Fruit fly (Drosophila melanogaster) whole organism, embryonic: Measurements from ENCODE around the gene neb.

ENCODE experiments used
- CG10147 ChIP-seq: fragments of 200-800 bp; sonication (Bioruptor generic); optimal IDR thresholded peaks from 2 replicates; lab custom pipeline; 2019; ENCODE audit warnings: missing biosample characterization, mild to moderate bottlenecking, missing genetic modification characterization, moderate library complexity
- CG10654 ChIP-seq: fragments of 200-800 bp; sonication (Bioruptor generic); optimal IDR thresholded peaks from 2 replicates; lab custom pipeline; 2016; ENCODE audit warnings: missing biosample characterization, missing genetic modification characterization
- CG11398 ChIP-seq: fragments of 200-800 bp; sonication (Bioruptor generic); optimal IDR thresholded peaks from 2 replicates; lab custom pipeline; 2016; ENCODE audit warnings: missing biosample characterization, missing genetic modification characterization
- CG12299 ChIP-seq: fragments of 200-800 bp; sonication (Bioruptor generic); optimal IDR thresholded peaks from 2 replicates; lab custom pipeline; 2018; ENCODE audit warnings: missing biosample characterization, mild to moderate bottlenecking, missing genetic modification characterization
- CG12659 ChIP-seq: fragments of 200-800 bp; sonication (Bioruptor generic); optimal IDR thresholded peaks from 3 replicates; lab custom pipeline; 2017; ENCODE audit warnings: mild to moderate bottlenecking, missing biosample characterization, missing genetic modification reagents, missing genetic modification characterization
- CG13775 ChIP-seq: fragments of 200-800 bp; sonication (Bioruptor generic); optimal IDR thresholded peaks from 3 replicates; lab custom pipeline; 2017; ENCODE audit warnings: missing biosample characterization, mild to moderate bottlenecking, missing genetic modification characterization
- CG13894 ChIP-seq: fragments of 200-800 bp; sonication (Bioruptor generic); optimal IDR thresholded peaks from 3 replicates; lab custom pipeline; 2018; ENCODE audit warnings: missing biosample characterization, mild to moderate bottlenecking, missing genetic modification characterization, moderate library complexity
- CG15269 ChIP-seq: fragments of 200-800 bp; sonication (Bioruptor generic); optimal IDR thresholded peaks from 2 replicates; lab custom pipeline; 2018; ENCODE audit warnings: missing biosample characterization, mild to moderate bottlenecking, missing genetic modification characterization, moderate library complexity
- CG15696 ChIP-seq: fragments of 200-800 bp; sonication (Bioruptor generic); optimal IDR thresholded peaks from 2 replicates; lab custom pipeline; 2019; ENCODE audit warnings: missing biosample characterization, mild to moderate bottlenecking, missing genetic modification characterization, moderate library complexity
- CG17328 ChIP-seq: fragments of 200-800 bp; sonication (Bioruptor generic); IDR thresholded peaks from 2 replicates; pipeline ENCODE4 v1.3.6; 2022; ENCODE audit warnings: missing biosample characterization, missing genetic modification characterization
- CG17361 ChIP-seq: fragments of 200-800 bp; sonication (Bioruptor generic); IDR thresholded peaks from 3 replicates; pipeline ENCODE4 v1.3.6; 2022; ENCODE audit warnings: missing biosample characterization, missing genetic modification characterization
- CG34224 ChIP-seq: fragments of 200-800 bp; sonication (Bioruptor generic); IDR thresholded peaks from 3 replicates; pipeline ENCODE4 v1.3.6; 2022; ENCODE audit warnings: missing biosample characterization, missing genetic modification characterization; ENCODE audit not compliant: partially characterized antibody
- CG34376 ChIP-seq: fragments of 200-800 bp; sonication (Bioruptor generic); optimal IDR thresholded peaks from 2 replicates; lab custom pipeline; 2018; ENCODE audit warnings: missing biosample characterization, mild to moderate bottlenecking, missing genetic modification characterization
- CG3838 ChIP-seq: fragments of 200-800 bp; sonication (Bioruptor generic); optimal IDR thresholded peaks from 3 replicates; lab custom pipeline; 2016; ENCODE audit warnings: missing biosample characterization, missing genetic modification characterization
- CG3847 ChIP-seq: fragments of 200-800 bp; sonication (Bioruptor generic); IDR thresholded peaks from 2 replicates; pipeline ENCODE4 v1.3.6; 2022; ENCODE audit warnings: missing biosample characterization, missing genetic modification characterization
- CG4360 ChIP-seq: fragments of 200-800 bp; sonication (Bioruptor generic); IDR thresholded peaks from 2 replicates; pipeline ENCODE4 v1.3.6; 2022; ENCODE audit warnings: missing biosample characterization, missing genetic modification characterization
- CG43689 ChIP-seq: fragments of 200-800 bp; sonication (Bioruptor generic); IDR thresholded peaks from 2 replicates; pipeline ENCODE4 v1.3.6; 2022; ENCODE audit warnings: missing biosample characterization, missing genetic modification characterization
- CG6683 ChIP-seq: fragments of 200-800 bp; sonication (Bioruptor generic); optimal IDR thresholded peaks from 2 replicates; lab custom pipeline; 2017; ENCODE audit warnings: missing biosample characterization, mild to moderate bottlenecking, missing genetic modification characterization, missing genetic modification reagents
- CG6791 ChIP-seq: fragments of 200-800 bp; sonication (Bioruptor generic); IDR thresholded peaks from 3 replicates; pipeline ENCODE4 v1.3.6; 2022; ENCODE audit warnings: missing biosample characterization, missing genetic modification characterization; ENCODE audit not compliant: partially characterized antibody
- D19B ChIP-seq: fragments of 200-800 bp; sonication (Bioruptor generic); optimal IDR thresholded peaks from 2 replicates; lab custom pipeline; 2017; ENCODE audit warnings: missing biosample characterization, mild to moderate bottlenecking, missing genetic modification characterization
- Dad ChIP-seq: fragments of 200-800 bp; sonication (Bioruptor generic); optimal IDR thresholded peaks from 3 replicates; lab custom pipeline; 2016; ENCODE audit warnings: missing biosample characterization, missing genetic modification characterization
- Dp ChIP-seq: fragments of 200-800 bp; sonication (Bioruptor generic); optimal IDR thresholded peaks from 2 replicates; lab custom pipeline; 2018; ENCODE audit warnings: missing biosample characterization, mild to moderate bottlenecking, missing genetic modification characterization, moderate library complexity
- ERR ChIP-seq: fragments of 200-800 bp; sonication (Bioruptor generic); optimal IDR thresholded peaks from 2 replicates; lab custom pipeline; 2016; ENCODE audit warnings: missing biosample characterization, missing genetic modification characterization
- Elba2 ChIP-seq: fragments of 200-800 bp; sonication (Bioruptor generic); optimal IDR thresholded peaks from 3 replicates; lab custom pipeline; 2016; ENCODE audit warnings: missing biosample characterization, missing genetic modification characterization
- Ets65A ChIP-seq: fragments of 200-800 bp; sonication (Bioruptor generic); peaks from one replicate; lab custom pipeline; 2016; ENCODE audit warnings: missing biosample characterization, missing genetic modification characterization
- Mad ChIP-seq: fragments of 200-800 bp; sonication (Bioruptor generic); optimal IDR thresholded peaks from 2 replicates; lab custom pipeline; 2016; ENCODE audit warnings: missing biosample characterization, missing genetic modification characterization
- Tbp ChIP-seq: fragments of >200 bp; optimal IDR thresholded peaks from 2 replicates; lab custom pipeline; 2018; ENCODE audit warnings: missing biosample characterization, missing genetic modification characterization
- Usf ChIP-seq: fragments of 200-800 bp; sonication (Bioruptor generic); optimal IDR thresholded peaks from 2 replicates; lab custom pipeline; 2017; ENCODE audit warnings: missing genotype, missing biosample characterization, missing genetic modification characterization
- Xrp1 ChIP-seq: fragments of 200-800 bp; sonication (Bioruptor generic); IDR thresholded peaks from 2 replicates; pipeline ENCODE4 v1.3.6; 2022; ENCODE audit warnings: missing biosample characterization, missing genetic modification characterization
- ase ChIP-seq: fragments of 200-800 bp; sonication (Bioruptor generic); IDR thresholded peaks from 3 replicates; pipeline ENCODE4 v1.3.6; 2022; ENCODE audit warnings: missing biosample characterization, missing genetic modification characterization
- bab2 ChIP-seq: fragments of 200-800 bp; sonication (Bioruptor generic); optimal IDR thresholded peaks from 2 replicates; lab custom pipeline; 2016; ENCODE audit warnings: missing biosample characterization, missing genetic modification characterization
- ems ChIP-seq: fragments of 200-800 bp; sonication (Bioruptor generic); optimal IDR thresholded peaks from 3 replicates; lab custom pipeline; 2016; ENCODE audit warnings: missing biosample characterization, missing genetic modification characterization
- en ChIP-seq: fragments of 200-800 bp; sonication (Bioruptor generic); optimal IDR thresholded peaks from 2 replicates; lab custom pipeline; 2016; ENCODE audit warnings: missing biosample characterization, missing genetic modification characterization
- esg ChIP-seq: fragments of 200-800 bp; sonication (Bioruptor generic); conservative IDR thresholded peaks from 2 replicates; pipeline ENCODE4 v1.3.6; 2022; ENCODE audit warnings: missing biosample characterization, missing genetic modification characterization
- exex ChIP-seq: fragments of 200-800 bp; sonication (Bioruptor generic); optimal IDR thresholded peaks from 4 replicates; lab custom pipeline; 2018; ENCODE audit warnings: missing biosample characterization, mild to moderate bottlenecking, missing genetic modification characterization, moderate library complexity
- fd3F ChIP-seq: fragments of 200-800 bp; sonication (Bioruptor generic); optimal IDR thresholded peaks from 2 replicates; lab custom pipeline; 2018; ENCODE audit warnings: missing biosample characterization, mild to moderate bottlenecking, missing genetic modification characterization, moderate library complexity
- fu2 ChIP-seq: fragments of 200-800 bp; sonication (Bioruptor generic); optimal IDR thresholded peaks from 2 replicates; lab custom pipeline; 2016; ENCODE audit warnings: missing biosample characterization, missing genetic modification characterization
- gcm ChIP-seq: fragments of 200-800 bp; sonication (Bioruptor generic); optimal IDR thresholded peaks from 2 replicates; lab custom pipeline; 2019; ENCODE audit warnings: missing biosample characterization, mild to moderate bottlenecking, missing genetic modification characterization, moderate library complexity
- gcm2 ChIP-seq: fragments of 200-800 bp; sonication (Bioruptor generic); optimal IDR thresholded peaks from 2 replicates; lab custom pipeline; 2016; ENCODE audit warnings: missing biosample characterization, missing genetic modification characterization
- gem ChIP-seq: fragments of 200-800 bp; sonication (Bioruptor generic); optimal IDR thresholded peaks from 2 replicates; lab custom pipeline; 2019; ENCODE audit warnings: missing biosample characterization, mild to moderate bottlenecking, missing genetic modification characterization, moderate library complexity
- her ChIP-seq: fragments of 200-800 bp; sonication (Bioruptor generic); optimal IDR thresholded peaks from 2 replicates; lab custom pipeline; 2016; ENCODE audit warnings: missing biosample characterization, missing genetic modification characterization
- pnt ChIP-seq: fragments of 200-800 bp; sonication (Bioruptor generic); optimal IDR thresholded peaks from 3 replicates; lab custom pipeline; 2016; ENCODE audit warnings: missing biosample characterization, missing genetic modification characterization
- pros ChIP-seq: fragments of 200-800 bp; sonication (Bioruptor generic); optimal IDR thresholded peaks from 3 replicates; lab custom pipeline; 2019; ENCODE audit warnings: missing biosample characterization, mild to moderate bottlenecking, missing genetic modification characterization, moderate library complexity
- row ChIP-seq: fragments of 200-800 bp; sonication (Bioruptor generic); IDR thresholded peaks from 3 replicates; pipeline ENCODE4 v1.3.6; 2022; ENCODE audit warnings: missing biosample characterization, missing genetic modification characterization
- sens ChIP-seq: fragments of 200-800 bp; sonication (Bioruptor generic); peaks from one replicate; lab custom pipeline; 2016; ENCODE audit warnings: missing biosample characterization, missing genetic modification characterization
- slbo ChIP-seq: fragments of 200-800 bp; sonication (Bioruptor generic); IDR thresholded peaks from 2 replicates; pipeline ENCODE4 v1.3.6; 2022; ENCODE audit warnings: missing biosample characterization, missing genetic modification characterization
- zfh1 ChIP-seq: fragments of 200-800 bp; sonication (Bioruptor generic); IDR thresholded peaks from 3 replicates; pipeline ENCODE4 v1.3.6; 2022; ENCODE audit warnings: missing biosample characterization, missing genetic modification characterization

Gene neb

DNA sequence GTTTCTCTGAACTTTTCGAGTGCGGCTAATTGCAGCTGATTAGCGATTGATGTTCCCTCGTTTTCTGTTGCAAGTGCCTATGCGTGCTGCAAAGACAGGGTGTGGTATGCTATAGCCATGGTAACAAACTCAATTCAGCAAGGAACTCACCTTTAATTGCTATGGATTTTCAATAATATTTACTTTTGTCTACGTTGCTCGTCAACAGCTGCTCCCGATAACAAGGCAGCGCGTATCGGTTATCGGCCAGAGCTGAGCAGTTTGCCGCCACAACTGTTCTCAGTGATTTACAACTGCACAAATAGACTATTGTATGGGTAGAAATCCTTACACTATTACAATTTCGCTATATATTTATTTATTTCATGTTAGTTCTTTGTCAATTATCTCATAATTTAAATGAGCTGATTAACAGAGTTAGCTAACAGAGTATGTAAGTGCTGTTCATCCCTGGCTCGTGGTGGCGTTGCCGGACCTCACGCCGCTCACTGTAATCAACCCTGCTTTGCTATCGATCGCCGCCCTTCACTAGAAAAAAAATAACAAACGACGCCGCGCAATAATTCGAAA is at the start of gene neb, which contains the start of gene pr (continued):
- TF ChIP-seq Tbp (GFP tag; lab: Kevin White, UChicago) (no peak), CG6683 (GFP tag; lab: Kevin White, UChicago) (no peak)

dm6 chr2L:20026351-20026849 is 49.2 kb upstream of the neb start:
- TF ChIP-seq CG3838 (GFP tag; lab: Kevin White, UChicago) (no peak), Ets65A (GFP tag; lab: Kevin White, UChicago) (peak; percentile 67), row (GFP tag; lab: Robert Waterston, UW) (peak; percentile 72), exex (peak; percentile 51), D19B (GFP tag; lab: Kevin White, UChicago) (peak; percentile 86), sens (GFP tag; lab: Kevin White, UChicago) (peak; percentile 44)

DNA sequence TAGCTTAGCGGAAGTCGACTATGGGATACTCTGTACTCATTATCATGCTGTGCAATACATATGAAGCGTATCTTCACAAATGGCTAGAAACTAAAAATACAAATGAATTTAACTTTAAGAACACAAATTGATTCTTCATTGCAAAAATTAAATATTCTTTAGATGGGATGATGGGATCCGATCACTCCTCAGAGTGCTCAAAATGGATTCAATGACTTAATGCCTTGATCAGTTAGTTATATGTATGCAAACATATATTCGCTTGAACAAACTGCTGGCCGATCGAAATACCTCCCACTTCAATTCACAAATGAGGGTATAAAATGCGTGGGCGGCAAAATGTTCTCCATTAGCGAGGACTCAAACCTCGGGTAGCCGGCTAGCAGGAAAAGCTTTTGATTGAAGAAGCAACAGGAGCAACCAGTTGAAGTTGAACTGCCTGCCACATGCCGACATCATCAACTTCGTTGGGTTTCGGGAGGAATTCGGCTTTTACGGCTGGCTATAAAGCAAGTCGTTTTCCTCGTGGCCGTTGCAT is 48.1 kb upstream of the neb start, which contains the start of gene sNPF:
TSS of gene sNPF (plus strand) at position 534 of the 538 bp plus-strand sequence.
- TF ChIP-seq CG15696 (no peak), CG3847 (GFP tag; lab: Robert Waterston, UW) (0 out of 2 replicates have a peak, but pooled peaks have one; percentile 33), CG34224 (no peak), CG10147 (GFP tag; lab: Kevin White, UChicago) (peak; percentile 71), ems (peak; percentile 40), Xrp1 (GFP tag; lab: Robert Waterston, UW) (no peak), pros (GFP tag; lab: Kevin White, UChicago) (no peak), CG12299 (tag; lab: Kevin White, UChicago) (no peak), CG4360 (GFP tag; lab: Robert Waterston, UW) (no peak), Dp (GFP tag; lab: Kevin White, UChicago) (no peak), CG11398 (GFP tag; lab: Kevin White, UChicago) (peak; percentile 8), CG43689 (no peak), esg (GFP tag; lab: Robert Waterston, UW) (no peak), CG6791 (GFP tag; lab: Robert Waterston, UW) (no peak), CG10654 (GFP tag; lab: Kevin White, UChicago) (no peak), gem (tag; lab: Kevin White, UChicago) (peak; percentile 68), fd3F (GFP tag; lab: Kevin White, UChicago) (peak; percentile 16), fu2 (GFP tag; lab: Kevin White, UChicago) (peak; percentile 35), slbo (GFP tag; lab: Robert Waterston, UW) (peak; percentile 75), gcm (GFP tag; lab: Kevin White, UChicago) (no peak), CG17328 (GFP tag; lab: Robert Waterston, UW) (no peak), Mad (GFP tag; lab: Kevin White, UChicago) (no peak), bab2 (GFP tag; lab: Kevin White, UChicago) (peak; percentile 55), pnt (GFP tag; lab: Kevin White, UChicago) (no peak), her (GFP tag; lab: Kevin White, UChicago) (peak; percentile 44), Elba2 (GFP tag; lab: Kevin White, UChicago) (no peak), CG13894 (peak; percentile 12), CG15269 (peak; percentile 61), CG17361 (GFP tag; lab: Robert Waterston, UW) (no peak), CG13775 (GFP tag; lab: Kevin White, UChicago) (peak; percentile 61), en (GFP tag; lab: Kevin White, UChicago) (no peak), CG34376 (peak; percentile 28), ase (GFP tag; lab: Robert Waterston, UW) (no peak), CG12659 (GFP tag; lab: Kevin White, UChicago) (peak; percentile 59), ERR (GFP tag; lab: Kevin White, UChicago) (peak; percentile 52), gcm2 (no peak), Usf (peak; percentile 16), Dad (GFP tag; lab: Kevin White, UChicago) (peak; percentile 37), zfh1 (GFP tag; lab: Robert Waterston, UW) (0 out of 3 replicates have a peak, but pooled peaks have one; percentile 19)
